Fruit fly (Drosophila melanogaster) whole organism, embryonic: ENCODE measurements around the gene MBD-R2.
A peak's percentile ranks its signal among the peaks of the same experiment; 100 is the strongest.

ENCODE experiments used
- Atf6 ChIP-seq: fragments of 200-800 bp; sonication (Bioruptor generic); IDR thresholded peaks from 2 replicates; pipeline ENCODE4 v1.3.6; 2022; ENCODE audit warnings: missing biosample characterization, missing genetic modification characterization
- Bgb ChIP-seq: fragments of 200-800 bp; sonication (Bioruptor generic); IDR thresholded peaks from 2 replicates; pipeline ENCODE4 v1.3.6; 2022; ENCODE audit warnings: missing biosample characterization, missing genetic modification characterization; ENCODE audit not compliant: partially characterized antibody
- CG10366 ChIP-seq: fragments of 200-800 bp; sonication (Bioruptor generic); IDR thresholded peaks from 2 replicates; pipeline ENCODE4 v1.3.6; 2022; ENCODE audit warnings: missing biosample characterization, missing genetic modification characterization
- CG12104 ChIP-seq: fragments of 200-800 bp; sonication (Bioruptor generic); optimal IDR thresholded peaks from 3 replicates; lab custom pipeline; 2016; ENCODE audit warnings: missing biosample characterization, missing genetic modification characterization
- CG13287 ChIP-seq: fragments of 200-800 bp; sonication (Bioruptor generic); IDR thresholded peaks from 2 replicates; pipeline ENCODE4 v1.3.6; 2022; ENCODE audit warnings: missing biosample characterization, missing genetic modification characterization; ENCODE audit not compliant: partially characterized antibody
- CG13624 ChIP-seq: fragments of 200-800 bp; sonication (Bioruptor generic); optimal IDR thresholded peaks from 2 replicates; lab custom pipeline; 2016; ENCODE audit warnings: missing biosample characterization, missing genetic modification characterization
- CG1529 ChIP-seq: fragments of 200-800 bp; sonication (Bioruptor generic); optimal IDR thresholded peaks from 3 replicates; lab custom pipeline; 2018; ENCODE audit warnings: missing biosample characterization, missing genetic modification characterization
- CG16813 ChIP-seq: fragments of 200-800 bp; sonication (Bioruptor generic); IDR thresholded peaks from 3 replicates; pipeline ENCODE4 v1.3.6; 2022; ENCODE audit warnings: missing biosample characterization, missing genetic modification characterization; ENCODE audit not compliant: partially characterized antibody
- CG17802 ChIP-seq: fragments of 200-800 bp; sonication (Bioruptor generic); optimal IDR thresholded peaks from 2 replicates; lab custom pipeline; 2018; ENCODE audit warnings: missing biosample characterization, mild to moderate bottlenecking, missing genetic modification characterization, moderate library complexity
- CG18011 ChIP-seq: fragments of 200-800 bp; sonication (Bioruptor generic); optimal IDR thresholded peaks from 2 replicates; lab custom pipeline; 2017; ENCODE audit warnings: missing biosample characterization, missing genetic modification characterization, mild to moderate bottlenecking, moderate library complexity, missing genotype
- CG2202 ChIP-seq: fragments of 200-800 bp; sonication (Bioruptor generic); optimal IDR thresholded peaks from 2 replicates; lab custom pipeline; 2018; ENCODE audit warnings: missing biosample characterization, mild to moderate bottlenecking, missing genetic modification characterization
- CG3065 ChIP-seq: fragments of 200-800 bp; sonication (Bioruptor generic); optimal IDR thresholded peaks from 2 replicates; lab custom pipeline; 2016; ENCODE audit warnings: missing biosample characterization, missing genetic modification characterization
- CG33557 ChIP-seq: fragments of 200-800 bp; sonication (Bioruptor generic); optimal IDR thresholded peaks from 2 replicates; lab custom pipeline; 2019; ENCODE audit warnings: missing biosample characterization, mild to moderate bottlenecking, missing genetic modification characterization, moderate library complexity
- CG3726 ChIP-seq: fragments of 200-800 bp; sonication (Bioruptor generic); IDR thresholded peaks from 3 replicates; pipeline ENCODE4, ENCODE4 v1.3.6; 2022; ENCODE audit warnings: missing biosample characterization, missing genetic modification characterization
- CG4404 ChIP-seq: fragments of 200-800 bp; sonication (Bioruptor generic); IDR thresholded peaks from 2 replicates; pipeline ENCODE4 v1.3.6; 2022; ENCODE audit warnings: missing biosample characterization, missing genetic modification characterization
- CG6272 ChIP-seq: fragments of 200-800 bp; sonication (Bioruptor generic); IDR thresholded peaks from 2 replicates; pipeline ENCODE4 v1.3.6; 2022; ENCODE audit warnings: missing biosample characterization, missing genetic modification characterization
- CG8089 ChIP-seq: fragments of 200-800 bp; sonication (Bioruptor generic); optimal IDR thresholded peaks from 3 replicates; lab custom pipeline; 2016; ENCODE audit warnings: missing biosample characterization, missing genetic modification characterization
- CG8924 ChIP-seq: fragments of 200-800 bp; optimal IDR thresholded peaks from 3 replicates; lab custom pipeline; 2019; ENCODE audit warnings: missing biosample characterization, mild to moderate bottlenecking, missing genetic modification characterization, moderate library complexity
- CoRest ChIP-seq: fragments of 200-800 bp; sonication (Bioruptor generic); optimal IDR thresholded peaks from 3 replicates; lab custom pipeline; 2018; ENCODE audit warnings: missing biosample characterization, mild to moderate bottlenecking, missing genetic modification characterization, moderate library complexity
- Dbx ChIP-seq: fragments of 200-800 bp; sonication (Bioruptor generic); IDR thresholded peaks from 3 replicates; pipeline ENCODE4 v1.3.6; 2022; ENCODE audit warnings: missing biosample characterization, missing genetic modification characterization
- Dip3 ChIP-seq: fragments of 200-800 bp; sonication (Bioruptor generic); optimal IDR thresholded peaks from 3 replicates; lab custom pipeline; 2016; ENCODE audit warnings: missing biosample characterization, missing genetic modification characterization
- Dll ChIP-seq: fragments of 200-800 bp; sonication (Bioruptor generic); IDR thresholded peaks from 4 replicates; pipeline ENCODE4 v1.3.6; 2022; ENCODE audit warnings: missing biosample characterization, missing genetic modification characterization; ENCODE audit not compliant: partially characterized antibody
- Hmr ChIP-seq: fragments of 200-800 bp; sonication (Bioruptor generic); optimal IDR thresholded peaks from 3 replicates; lab custom pipeline; 2017; ENCODE audit warnings: mild to moderate bottlenecking, missing biosample characterization, missing genetic modification reagents, missing genetic modification characterization
- Lim3 ChIP-seq: fragments of 200-800 bp; sonication (Bioruptor generic); IDR thresholded peaks from 2 replicates; pipeline ENCODE4 v1.3.6; 2022; ENCODE audit warnings: missing biosample characterization, missing genetic modification characterization
- Mes4 ChIP-seq: fragments of 200-800 bp; sonication (Bioruptor generic); optimal IDR thresholded peaks from 2 replicates; lab custom pipeline; 2016; ENCODE audit warnings: missing biosample characterization, missing genetic modification characterization
- Mrtf ChIP-seq: fragments of 200-800 bp; sonication (Bioruptor generic); IDR thresholded peaks from 3 replicates; pipeline ENCODE4 v1.3.6; 2022; ENCODE audit warnings: missing biosample characterization, missing genetic modification characterization
- Nf-YC ChIP-seq: fragments of 200-800 bp; optimal IDR thresholded peaks from 3 replicates; lab custom pipeline; 2019; ENCODE audit warnings: missing biosample characterization, mild to moderate bottlenecking, missing genetic modification characterization, moderate library complexity
- Rfx ChIP-seq: fragments of 200-800 bp; sonication (Bioruptor generic); IDR thresholded peaks from 2 replicates; pipeline ENCODE4 v1.3.6; 2022; ENCODE audit warnings: missing biosample characterization, missing genetic modification characterization
- Tbp ChIP-seq: fragments of >200 bp; optimal IDR thresholded peaks from 2 replicates; lab custom pipeline; 2018; ENCODE audit warnings: missing biosample characterization, missing genetic modification characterization
- abd-A ChIP-seq: fragments of 200-800 bp; sonication (Bioruptor generic); optimal IDR thresholded peaks from 3 replicates; lab custom pipeline; 2019; ENCODE audit warnings: missing biosample characterization, mild to moderate bottlenecking, missing genetic modification characterization, moderate library complexity
- dmrt99B ChIP-seq: fragments of 200-800 bp; sonication (Bioruptor generic); optimal IDR thresholded peaks from 2 replicates; lab custom pipeline; 2018; ENCODE audit warnings: missing biosample characterization, mild to moderate bottlenecking, missing genetic modification characterization, moderate library complexity
- emc ChIP-seq: fragments of 200-800 bp; sonication (Bioruptor generic); optimal IDR thresholded peaks from 2 replicates; lab custom pipeline; 2016; ENCODE audit warnings: missing biosample characterization, missing genetic modification characterization
- fd102C ChIP-seq: fragments of 200-800 bp; sonication (Bioruptor generic); optimal IDR thresholded peaks from 2 replicates; lab custom pipeline; 2018; ENCODE audit warnings: missing biosample characterization, mild to moderate bottlenecking, missing genetic modification characterization, moderate library complexity
- gcm2 ChIP-seq: fragments of 200-800 bp; sonication (Bioruptor generic); optimal IDR thresholded peaks from 2 replicates; lab custom pipeline; 2016; ENCODE audit warnings: missing biosample characterization, missing genetic modification characterization
- gfzf ChIP-seq: fragments of 200-800 bp; sonication (Bioruptor generic); optimal IDR thresholded peaks from 2 replicates; lab custom pipeline; 2016; ENCODE audit warnings: missing biosample characterization, mild to moderate bottlenecking, missing genetic modification characterization, moderate library complexity
- grn ChIP-seq: fragments of 200-800 bp; sonication (Bioruptor generic); optimal IDR thresholded peaks from 3 replicates; lab custom pipeline; 2017; ENCODE audit warnings: missing biosample characterization, missing genetic modification characterization
- gsb-n ChIP-seq: fragments of 200-800 bp; sonication (Bioruptor generic); optimal IDR thresholded peaks from 3 replicates; lab custom pipeline; 2018; ENCODE audit warnings: missing biosample characterization, mild to moderate bottlenecking, missing genetic modification characterization
- jing ChIP-seq: fragments of 200-800 bp; sonication (Bioruptor generic); optimal IDR thresholded peaks from 2 replicates; lab custom pipeline; 2018; ENCODE audit warnings: missing biosample characterization, mild to moderate bottlenecking, missing genetic modification characterization
- mam ChIP-seq: fragments of 200-800 bp; sonication (Bioruptor generic); optimal IDR thresholded peaks from 3 replicates; lab custom pipeline; 2016; ENCODE audit warnings: missing biosample characterization, missing genetic modification characterization
- nmo ChIP-seq: fragments of 200-800 bp; sonication (Bioruptor generic); optimal IDR thresholded peaks from 2 replicates; lab custom pipeline; 2018; ENCODE audit warnings: missing biosample characterization, mild to moderate bottlenecking, missing genetic modification characterization, moderate library complexity
- nom ChIP-seq: fragments of 200-800 bp; sonication (Bioruptor generic); optimal IDR thresholded peaks from 2 replicates; lab custom pipeline; 2017; ENCODE audit warnings: missing biosample characterization, missing genetic modification characterization, mild to moderate bottlenecking, moderate library complexity, missing genetic modification reagents
- pnt ChIP-seq: fragments of 200-800 bp; sonication (Bioruptor generic); optimal IDR thresholded peaks from 3 replicates; lab custom pipeline; 2016; ENCODE audit warnings: missing biosample characterization, missing genetic modification characterization
- salm ChIP-seq: fragments of 200-800 bp; sonication (Bioruptor generic); optimal IDR thresholded peaks from 2 replicates; lab custom pipeline; 2018; ENCODE audit warnings: missing biosample characterization, mild to moderate bottlenecking, missing genetic modification characterization
- schlank ChIP-seq: fragments of 200-800 bp; sonication (Bioruptor generic); optimal IDR thresholded peaks from 2 replicates; lab custom pipeline; 2018; ENCODE audit warnings: missing biosample characterization, mild to moderate bottlenecking, missing genetic modification characterization
- sd ChIP-seq: fragments of 200-800 bp; sonication (Bioruptor generic); optimal IDR thresholded peaks from 3 replicates; lab custom pipeline; 2018; ENCODE audit warnings: missing biosample characterization, mild to moderate bottlenecking, missing genetic modification characterization, moderate library complexity
- tin ChIP-seq: fragments of 200-800 bp; sonication (Bioruptor generic); optimal IDR thresholded peaks from 3 replicates; lab custom pipeline; 2016; ENCODE audit warnings: missing biosample characterization, missing genetic modification characterization
- toy ChIP-seq: fragments of 200-800 bp; sonication (Bioruptor generic); IDR thresholded peaks from 2 replicates; pipeline ENCODE4 v1.3.6; 2022; ENCODE audit warnings: missing biosample characterization, missing genetic modification characterization
- wek ChIP-seq: fragments of 200-800 bp; sonication (Bioruptor generic); optimal IDR thresholded peaks from 3 replicates; lab custom pipeline; 2018; ENCODE audit warnings: missing biosample characterization, mild to moderate bottlenecking, missing genetic modification characterization, moderate library complexity
- wor ChIP-seq: fragments of 200-800 bp; sonication (Bioruptor generic); IDR thresholded peaks from 2 replicates; pipeline ENCODE4 v1.3.6; 2022; ENCODE audit warnings: missing biosample characterization, missing genetic modification characterization
- yki ChIP-seq: fragments of >200 bp; optimal IDR thresholded peaks from 3 replicates; lab custom pipeline; 2018
- zen2 ChIP-seq: fragments of 200-800 bp; sonication (Bioruptor generic); IDR thresholded peaks from 3 replicates; pipeline ENCODE4 v1.3.6; 2022; ENCODE audit warnings: missing biosample characterization, missing genetic modification characterization; ENCODE audit not compliant: partially characterized antibody

Gene MBD-R2

DNA sequence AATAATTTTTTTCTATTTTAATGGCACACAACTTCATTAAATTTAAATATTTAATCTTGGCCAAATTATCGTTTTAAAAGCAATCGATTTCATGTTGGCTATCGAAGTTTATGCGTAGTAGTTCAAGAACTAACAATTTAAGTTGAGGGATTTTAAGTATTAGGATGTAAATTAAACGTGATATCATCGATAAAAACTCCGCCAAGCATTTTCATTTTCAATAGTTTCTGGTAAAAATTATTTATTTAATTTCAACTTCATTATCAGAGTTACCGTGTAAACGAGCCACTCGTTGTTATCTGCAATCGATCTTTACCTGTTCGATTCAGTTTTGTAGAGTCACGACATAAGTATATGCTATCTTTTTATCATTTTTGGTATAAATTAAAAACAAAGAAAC is 46.9 kb upstream of the MBD-R2 start (continued):
- TF ChIP-seq fd102C (GFP tag; lab: Kevin White, UChicago) (peak; percentile 92), pnt (GFP tag; lab: Kevin White, UChicago) (peak; percentile 87), Nf-YC (tag; lab: Kevin White, UChicago) (peak; percentile 92), Atf6 (GFP tag; lab: Robert Waterston, UW) (peak; percentile 96), gfzf (peak; percentile 23), CG18011 (GFP tag; lab: Kevin White, UChicago) (peak; percentile 84), CG1529 (GFP tag; lab: Kevin White, UChicago) (peak; percentile 96), Rfx (GFP tag; lab: Robert Waterston, UW) (peak; percentile 97), tin (GFP tag; lab: Kevin White, UChicago) (peak; percentile 100), CG33557 (GFP tag; lab: Kevin White, UChicago) (peak; percentile 99), Mrtf (GFP tag; lab: Robert Waterston, UW) (peak; percentile 94), CG3726 (GFP tag; lab: Robert Waterston, UW) (peak; percentile 89), CG17802 (tag; lab: Kevin White, UChicago) (peak; percentile 89), CG8924 (tag; lab: Kevin White, UChicago) (peak; percentile 99), yki (lab: Kevin White, UChicago) (no peak), CG12104 (GFP tag; lab: Kevin White, UChicago) (peak; percentile 98), Hmr (peak; percentile 97), CG4404 (GFP tag; lab: Robert Waterston, UW) (peak; percentile 80), grn (GFP tag; lab: Kevin White, UChicago) (peak; percentile 98), abd-A (tag; lab: Kevin White, UChicago) (no peak), CG2202 (peak; percentile 97), CG10366 (GFP tag; lab: Robert Waterston, UW) (peak; percentile 95), CG13287 (GFP tag; lab: Robert Waterston, UW) (peak; percentile 71; the same call in 1 of the 2 replicates), schlank (peak; percentile 94), jing (peak; percentile 93), Bgb (no peak), CG16813 (GFP tag; lab: Robert Waterston, UW) (0 out of 3 replicates have a peak, but pooled peaks have one; percentile 32), salm (tag; lab: Kevin White, UChicago) (peak; percentile 98), Mes4 (GFP tag; lab: Kevin White, UChicago) (peak; percentile 93), dmrt99B (peak; percentile 100), Dbx (GFP tag; lab: Robert Waterston, UW) (peak; percentile 99), Dip3 (GFP tag; lab: Kevin White, UChicago) (peak; percentile 91), CG6272 (GFP tag; lab: Robert Waterston, UW) (peak; percentile 73), Tbp (GFP tag; lab: Kevin White, UChicago) (no peak), CG3065 (GFP tag; lab: Kevin White, UChicago) (peak; percentile 89), Lim3 (GFP tag; lab: Robert Waterston, UW) (peak; percentile 88), sd (peak; percentile 88), gsb-n (peak; percentile 98), mam (GFP tag; lab: Kevin White, UChicago) (peak; percentile 92), toy (GFP tag; lab: Robert Waterston, UW) (peak; percentile 84), wor (peak; percentile 92), Dll (peak; percentile 72), nmo (peak; percentile 99), emc (GFP tag; lab: Kevin White, UChicago) (peak; percentile 97), wek (GFP tag; lab: Kevin White, UChicago) (peak; percentile 92), CG8089 (peak; percentile 88), CoRest (tag; lab: Kevin White, UChicago) (peak; percentile 99), nom (GFP tag; lab: Kevin White, UChicago) (peak; percentile 99), gcm2 (GFP tag; lab: Kevin White, UChicago) (peak; percentile 92), CG13624 (GFP tag; lab: Kevin White, UChicago) (peak; percentile 96), zen2 (GFP tag; lab: Robert Waterston, UW) (0 out of 3 replicates have a peak, but pooled peaks have one; percentile 17)
